Worm (Caenorhabditis elegans) whole organism, late embryonic: ENCODE results near the gene nhr-205.

ENCODE experiments used
- ama-1 ChIP-seq: fragments of 150-350 bp; optimal IDR thresholded peaks from 2 replicates; lab custom pipeline; 2014
- ceh-9 ChIP-seq: sonication (generic microtip); optimal IDR thresholded peaks from 2 replicates; lab custom pipeline; 2016; ENCODE audit warnings: mild to moderate bottlenecking, missing genetic modification characterization, inconsistent platforms, missing compliant biosample characterization
- dmd-4 ChIP-seq: sonication (generic microtip); optimal IDR thresholded peaks from 2 replicates; lab custom pipeline; 2016; ENCODE audit warnings: borderline replicate concordance, missing genetic modification characterization, missing compliant biosample characterization
- dve-1 ChIP-seq: sonication (generic microtip); optimal IDR thresholded peaks from 2 replicates; lab custom pipeline; 2017; ENCODE audit warnings: antibody characterized with exemption, mild to moderate bottlenecking, missing genetic modification characterization, missing compliant biosample characterization
- fkh-6 ChIP-seq: sonication (generic microtip); optimal IDR thresholded peaks from 2 replicates; lab custom pipeline; 2016; ENCODE audit warnings: missing genetic modification characterization, missing compliant biosample characterization
- nfya-1 ChIP-seq: sonication (generic microtip); optimal IDR thresholded peaks from 2 replicates; lab custom pipeline; 2017; ENCODE audit warnings: missing genetic modification characterization, mild to moderate bottlenecking, missing compliant biosample characterization, antibody characterized with exemption, moderate library complexity
- nhr-11 ChIP-seq: fragments of 150-350 bp; optimal IDR thresholded peaks from 2 replicates; lab custom pipeline; 2014; ENCODE audit warnings: missing biosample characterization, missing genetic modification characterization
- nhr-232 ChIP-seq: sonication (generic microtip); optimal IDR thresholded peaks from 2 replicates; lab custom pipeline; 2016; ENCODE audit warnings: missing genetic modification characterization, missing compliant biosample characterization
- pha-4 ChIP-seq: fragments of 150-350 bp; optimal IDR thresholded peaks from 2 replicates; lab custom pipeline; 2018; ENCODE audit warnings: missing biosample characterization, missing genetic modification reagents, missing genetic modification characterization

DNA sequence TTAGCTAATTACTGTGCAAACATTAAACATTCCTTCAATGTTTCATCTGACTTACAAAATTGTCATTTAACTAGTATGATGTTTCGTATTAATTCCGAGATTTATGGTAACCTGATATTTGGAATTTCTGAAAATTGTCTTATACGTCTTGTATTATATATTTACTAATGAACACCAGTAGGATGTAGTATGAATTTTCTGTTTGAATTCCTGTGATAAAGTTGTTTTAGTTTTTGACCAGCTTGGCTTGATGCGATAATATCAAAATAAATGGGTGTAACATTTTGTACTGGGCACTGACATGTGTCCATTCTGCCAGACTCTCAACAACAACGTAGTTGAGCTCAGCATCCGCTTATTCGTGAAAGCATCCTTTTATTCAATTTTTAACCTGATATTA is 3.3 kb upstream of the nhr-205 start, which contains the start of gene R04B5.6:
- TF ChIP-seq dve-1, result no peak
- TF ChIP-seq fkh-6 (tag; lab: Kevin White, UChicago), result no peak
- no peak for TF ChIP-seq ama-1 (lab: Kevin White, UChicago)
- no peak for TF ChIP-seq nhr-232 (tag; lab: Kevin White, UChicago)
- no peak for TF ChIP-seq ceh-9 (tag; lab: Kevin White, UChicago)
- TF ChIP-seq dmd-4 (tag; lab: Kevin White, UChicago), result no peak
- no peak for TF ChIP-seq nhr-11 (tag; lab: Kevin White, UChicago)
- TF ChIP-seq pha-4, result no peak
- TF ChIP-seq nfya-1 (tag; lab: Kevin White, UChicago), result no peak
